Fruit fly (Drosophila melanogaster): ENCODE measurements around the gene rhea.

The rhea gene

dm6 chr3L:8524816-8525625 is 19.8 kb upstream of the rhea start, which contains the start of the genes GstO1 and foi (continued):
- no peak for TF ChIP-seq Ets21C (GFP tag; optimal IDR thresholded peaks at IDR 0.05)

dm6 chr3L:8525691-8526421 is 18.9 kb upstream of the rhea start:
- no peak for TF ChIP-seq CG6854 (GFP tag; optimal IDR thresholded peaks at IDR 0.05)
- TF ChIP-seq acj6 (GFP tag; optimal IDR thresholded peaks at IDR 0.05) = peak; percentile 22
- TF ChIP-seq achi (GFP tag; optimal IDR thresholded peaks at IDR 0.05) = peak; percentile 14
- peak; percentile 9 for TF ChIP-seq CG31627 (GFP tag; optimal IDR thresholded peaks at IDR 0.05)
- TF ChIP-seq fkh (GFP tag; optimal IDR thresholded peaks at IDR 0.05) = peak; percentile 80
- no peak for TF ChIP-seq ss (GFP tag; optimal IDR thresholded peaks at IDR 0.05)
- peak; percentile 81 for TF ChIP-seq svp (GFP tag)
- no peak for TF ChIP-seq CG3032 (tag; optimal IDR thresholded peaks at IDR 0.05)
- TF ChIP-seq Hr4 (GFP tag; optimal IDR thresholded peaks at IDR 0.05) = peak; percentile 14
- TF ChIP-seq Lpt (GFP tag; optimal IDR thresholded peaks at IDR 0.05) = no peak
- TF ChIP-seq Sox102F (GFP tag; optimal IDR thresholded peaks at IDR 0.05) = peak; percentile 9
- peak; percentile 25 for TF ChIP-seq Hr39 (GFP tag; optimal IDR thresholded peaks at IDR 0.05)
- TF ChIP-seq vri (GFP tag; optimal IDR thresholded peaks at IDR 0.05) = peak; percentile 55
- TF ChIP-seq CG11762 (GFP tag; optimal IDR thresholded peaks at IDR 0.05; ENCODE audit: insufficient read depth) = no peak
- peak; percentile 30 for TF ChIP-seq OdsH (GFP tag; optimal IDR thresholded peaks at IDR 0.05)
- peak; percentile 2 for TF ChIP-seq topi (GFP tag; optimal IDR thresholded peaks at IDR 0.05)
- peak; percentile 39 for TF ChIP-seq esn (GFP tag; optimal IDR thresholded peaks at IDR 0.05)
- TF ChIP-seq pdm3 (GFP tag; optimal IDR thresholded peaks at IDR 0.05) = peak; percentile 24
- TF ChIP-seq Eip78C (GFP tag) = peak; percentile 52
- TF ChIP-seq CG32006 (GFP tag; optimal IDR thresholded peaks at IDR 0.05) = peak; percentile 40
- TF ChIP-seq CG11294 (GFP tag; IDR thresholded peaks at IDR 0.05) = no peak

- TF ChIP-seq Eip78C (GFP tag) (no peak), CG9139 (GFP tag; optimal IDR thresholded peaks at IDR 0.05) (no peak)
Observed at dm6 chr3L:8527829-8528228, 17.0 kb upstream of the rhea start.

- no peak for TF ChIP-seq fkh (GFP tag; optimal IDR thresholded peaks at IDR 0.05)
- no peak for TF ChIP-seq cyc (GFP tag; optimal IDR thresholded peaks at IDR 0.05)
- TF ChIP-seq CG3032 (tag; optimal IDR thresholded peaks at IDR 0.05) = no peak
- no peak for TF ChIP-seq OdsH (GFP tag; optimal IDR thresholded peaks at IDR 0.05)
- TF ChIP-seq CG15336 (GFP tag; IDR thresholded peaks at IDR 0.05) = no peak
- no peak for TF ChIP-seq topi (GFP tag; optimal IDR thresholded peaks at IDR 0.05)
- no peak for TF ChIP-seq CG8119 (GFP tag; IDR thresholded peaks at IDR 0.05)
- no peak for TF ChIP-seq CG11902 (GFP tag; optimal IDR thresholded peaks at IDR 0.05)
- no peak for TF ChIP-seq Sox15 (GFP tag; optimal IDR thresholded peaks at IDR 0.05)
- TF ChIP-seq vri (GFP tag; optimal IDR thresholded peaks at IDR 0.05) = peak; percentile 10
- peak; percentile 3 for TF ChIP-seq Blimp-1 (GFP tag; optimal IDR thresholded peaks at IDR 0.05)
- TF ChIP-seq svp (GFP tag) = peak; percentile 8
- no peak for TF ChIP-seq Ets21C (GFP tag; optimal IDR thresholded peaks at IDR 0.05)
- no peak for TF ChIP-seq Eip93F (GFP tag; optimal IDR thresholded peaks at IDR 0.05)
- peak; percentile 44 for TF ChIP-seq Eip78C (GFP tag)
- no peak for TF ChIP-seq Smox (GFP tag; optimal IDR thresholded peaks at IDR 0.05)
Observed at dm6 chr3L:8528546-8528945, 16.3 kb upstream of the rhea start.

dm6 chr3L:8529701-8530100 is 15.1 kb upstream of the rhea start:
- TF ChIP-seq Hr38 (GFP tag; optimal IDR thresholded peaks at IDR 0.05) (no peak), CG11902 (GFP tag; optimal IDR thresholded peaks at IDR 0.05) (no peak), Hr39 (GFP tag; optimal IDR thresholded peaks at IDR 0.05) (no peak), acj6 (GFP tag; optimal IDR thresholded peaks at IDR 0.05) (no peak), vri (GFP tag; optimal IDR thresholded peaks at IDR 0.05) (no peak), fd85E (GFP tag; optimal IDR thresholded peaks at IDR 0.05) (no peak), Ets96B (tag; optimal IDR thresholded peaks at IDR 0.05) (no peak), CG6276 (GFP tag; optimal IDR thresholded peaks at IDR 0.05) (no peak), cyc (GFP tag; optimal IDR thresholded peaks at IDR 0.05) (no peak), CG16779 (tag; optimal IDR thresholded peaks at IDR 0.05) (no peak), CG1621 (tag; optimal IDR thresholded peaks at IDR 0.05) (no peak), CG31627 (GFP tag; optimal IDR thresholded peaks at IDR 0.05) (no peak), CG32006 (GFP tag; optimal IDR thresholded peaks at IDR 0.05) (no peak), Blimp-1 (GFP tag; optimal IDR thresholded peaks at IDR 0.05) (no peak), esn (GFP tag; optimal IDR thresholded peaks at IDR 0.05) (no peak), CG3032 (tag; optimal IDR thresholded peaks at IDR 0.05) (no peak), Gug (GFP tag; IDR thresholded peaks at IDR 0.05) (no peak), CG34406 (GFP tag; optimal IDR thresholded peaks at IDR 0.05) (no peak), CG9139 (GFP tag; optimal IDR thresholded peaks at IDR 0.05) (no peak)
